Fruit fly (Drosophila melanogaster): ENCODE results near the gene fbl.

- TF ChIP-seq CG4496 (GFP tag; IDR thresholded peaks at IDR 0.05) (no peak), CG12605 (GFP tag; IDR thresholded peaks at IDR 0.05) (no peak)
Measured at dm6 chr3L:20427449-20427848, 43.2 kb downstream of the fbl start, which contains the start of gene CG5274.

Data from whole organism, pupa.